Comparison of ENCODE assay signal across 1 fruit fly cellular context in genomic region chr3R:6818904-6819595, dm6.
A peak's percentile ranks its signal among the peaks of the same experiment; 100 is the strongest.
TF ChIP-seq lines count a peak whose summit lies in the region.

No protein-coding gene starts in this region.

TF ChIP-seq in whole organism, embryonic, 481 proteins besides CTCF, POLR2A, EP300 and RAD21 (continued from another document and continues in another):
- TF ChIP-seq pzg (GFP tag; optimal IDR thresholded peaks at IDR 0.05; lab: Kevin White, UChicago) (no peak), Opbp (GFP tag; IDR thresholded peaks at IDR 0.05; lab: Robert Waterston, UW; ENCODE audit: partially characterized antibody) (peak; percentile 48; the same call in 2 of the 3 replicates), CG43689 (GFP tag; IDR thresholded peaks at IDR 0.05; lab: Robert Waterston, UW) (no peak), sens (GFP tag; lab: Kevin White, UChicago) (peak; percentile 63), CG12219 (GFP tag; optimal IDR thresholded peaks at IDR 0.05; lab: Kevin White, UChicago) (no peak), CG10543 (GFP tag; optimal IDR thresholded peaks at IDR 0.05; lab: Kevin White, UChicago) (peak; percentile 52), lola (GFP tag; optimal IDR thresholded peaks at IDR 0.05; lab: Kevin White, UChicago) (peak in 1 of 3 experiments; percentile 9), pnt (GFP tag; optimal IDR thresholded peaks at IDR 0.05; lab: Kevin White, UChicago) (no peak), CG1647 (GFP tag; optimal IDR thresholded peaks at IDR 0.05; lab: Kevin White, UChicago) (no peak), eyg (GFP tag; optimal IDR thresholded peaks at IDR 0.05; lab: Kevin White, UChicago) (no peak), oc (tag; optimal IDR thresholded peaks at IDR 0.05; lab: Kevin White, UChicago) (peak; percentile 67), cwo (GFP tag; optimal IDR thresholded peaks at IDR 0.05; lab: Kevin White, UChicago) (no peak), CG10321 (GFP tag; IDR thresholded peaks at IDR 0.05; lab: Robert Waterston, UW) (no peak), Mad (GFP tag; optimal IDR thresholded peaks at IDR 0.05; lab: Kevin White, UChicago) (no peak), CG2875 (GFP tag; optimal IDR thresholded peaks at IDR 0.05; lab: Kevin White, UChicago) (no peak), usp (GFP tag; optimal IDR thresholded peaks at IDR 0.05; lab: Kevin White, UChicago) (no peak), pita (GFP tag; optimal IDR thresholded peaks at IDR 0.05; lab: Kevin White, UChicago) (no peak), CG11085 (GFP tag; IDR thresholded peaks at IDR 0.05; lab: Robert Waterston, UW) (no peak), Nf-YB (GFP tag; optimal IDR thresholded peaks at IDR 0.05; lab: Kevin White, UChicago) (no peak), CG3838 (GFP tag; optimal IDR thresholded peaks at IDR 0.05; lab: Kevin White, UChicago) (no peak), CG5953 (GFP tag; IDR thresholded peaks at IDR 0.05; lab: Robert Waterston, UW) (no peak), nerfin-2 (GFP tag; IDR thresholded peaks at IDR 0.05; lab: Robert Waterston, UW; ENCODE audit: partially characterized antibody) (no peak), CG5245 (GFP tag; optimal IDR thresholded peaks at IDR 0.05; lab: Kevin White, UChicago) (no peak), CG11696 (GFP tag; IDR thresholded peaks at IDR 0.05; lab: Robert Waterston, UW) (no peak), CG2712 (tag; optimal IDR thresholded peaks at IDR 0.05; lab: Kevin White, UChicago) (peak; percentile 3), CG3163 (GFP tag; optimal IDR thresholded peaks at IDR 0.05; lab: Kevin White, UChicago) (peak; percentile 2), CG17328 (GFP tag; IDR thresholded peaks at IDR 0.05; lab: Robert Waterston, UW) (no peak), CG6254 (GFP tag; optimal IDR thresholded peaks at IDR 0.05; lab: Kevin White, UChicago) (no peak), Kr (GFP tag; optimal IDR thresholded peaks at IDR 0.05; lab: Kevin White, UChicago) (no peak), CG8089 (GFP tag; optimal IDR thresholded peaks at IDR 0.05; lab: Kevin White, UChicago) (no peak), en (GFP tag; optimal IDR thresholded peaks at IDR 0.05; lab: Kevin White, UChicago) (no peak), CG10366 (GFP tag; IDR thresholded peaks at IDR 0.05; lab: Robert Waterston, UW) (no peak), Elba2 (GFP tag; optimal IDR thresholded peaks at IDR 0.05; lab: Kevin White, UChicago) (no peak), CG13894 (tag; optimal IDR thresholded peaks at IDR 0.05; lab: Kevin White, UChicago) (peak; percentile 76), PHDP (tag; optimal IDR thresholded peaks at IDR 0.05; lab: Kevin White, UChicago) (no peak), bsh (GFP tag; optimal IDR thresholded peaks at IDR 0.05; lab: Kevin White, UChicago) (no peak), CG7271 (tag; optimal IDR thresholded peaks at IDR 0.05; lab: Kevin White, UChicago) (no peak), CG3281 (GFP tag; optimal IDR thresholded peaks at IDR 0.05; lab: Kevin White, UChicago) (no peak), CG1024 (GFP tag; IDR thresholded peaks at IDR 0.05; lab: Robert Waterston, UW) (no peak), Doc3 (GFP tag; IDR thresholded peaks at IDR 0.05; lab: Robert Waterston, UW; ENCODE audit: partially characterized antibody) (no peak), Hr78 (GFP tag; optimal IDR thresholded peaks at IDR 0.05; lab: Kevin White, UChicago) (no peak), sob (GFP tag; IDR thresholded peaks at IDR 0.05; lab: Robert Waterston, UW) (no peak), CG8944 (GFP tag; optimal IDR thresholded peaks at IDR 0.05; lab: Kevin White, UChicago) (no peak), Rx (GFP tag; IDR thresholded peaks at IDR 0.05; lab: Robert Waterston, UW) (no peak), ara (GFP tag; IDR thresholded peaks at IDR 0.05; lab: Robert Waterston, UW) (no peak), CG15479 (GFP tag; optimal IDR thresholded peaks at IDR 0.05; lab: Kevin White, UChicago) (peak; percentile 83), CG12769 (tag; optimal IDR thresholded peaks at IDR 0.05; lab: Kevin White, UChicago) (peak; percentile 25), zfh2 (GFP tag; optimal IDR thresholded peaks at IDR 0.05; lab: Kevin White, UChicago) (no peak), lov (optimal IDR thresholded peaks at IDR 0.05; lab: Kevin White, UChicago) (no peak), lov (GFP tag; IDR thresholded peaks at IDR 0.05; lab: Robert Waterston, UW) (0 out of 3 replicates have a peak, but pooled peaks have one; percentile 2), Scr (GFP tag; IDR thresholded peaks at IDR 0.05; lab: Robert Waterston, UW; ENCODE audit: partially characterized antibody) (peak; percentile 9; the same call in 1 of the 2 replicates), gsb-n (tag; optimal IDR thresholded peaks at IDR 0.05; lab: Kevin White, UChicago) (no peak), CG7963 (GFP tag; IDR thresholded peaks at IDR 0.05; lab: Robert Waterston, UW; ENCODE audit: partially characterized antibody) (no peak), NC2β (GFP tag; optimal IDR thresholded peaks at IDR 0.05; lab: Kevin White, UChicago) (no peak), HLHmδ (GFP tag; optimal IDR thresholded peaks at IDR 0.05; lab: Kevin White, UChicago) (no peak), gcm (GFP tag; optimal IDR thresholded peaks at IDR 0.05; lab: Kevin White, UChicago) (no peak), lilli (GFP tag; optimal IDR thresholded peaks at IDR 0.05; lab: Kevin White, UChicago) (no peak), Jarid2 (GFP tag; optimal IDR thresholded peaks at IDR 0.05; lab: Kevin White, UChicago) (no peak), CG15696 (tag; optimal IDR thresholded peaks at IDR 0.05; lab: Kevin White, UChicago) (no peak), CG2202 (tag; optimal IDR thresholded peaks at IDR 0.05; lab: Kevin White, UChicago) (no peak), CG31224 (GFP tag; IDR thresholded peaks at IDR 0.05; lab: Robert Waterston, UW) (0 out of 2 replicates have a peak, but pooled peaks have one; percentile 2), CG16779 (GFP tag; IDR thresholded peaks at IDR 0.05; lab: Robert Waterston, UW) (no peak), sd (tag; optimal IDR thresholded peaks at IDR 0.05; lab: Kevin White, UChicago) (no peak), CG34376 (GFP tag; optimal IDR thresholded peaks at IDR 0.05; lab: Kevin White, UChicago) (peak; percentile 37), CG1832 (GFP tag; optimal IDR thresholded peaks at IDR 0.05; lab: Kevin White, UChicago) (no peak), CG17912 (GFP tag; optimal IDR thresholded peaks at IDR 0.05; lab: Kevin White, UChicago) (no peak), CG42726 (GFP tag; IDR thresholded peaks at IDR 0.05; lab: Robert Waterston, UW; ENCODE audit: partially characterized antibody) (no peak), trh (GFP tag; optimal IDR thresholded peaks at IDR 0.05; lab: Kevin White, UChicago) (no peak), esg (GFP tag; conservative IDR thresholded peaks at IDR 0.05; lab: Robert Waterston, UW) (no peak), twi (tag; optimal IDR thresholded peaks at IDR 0.05; lab: Kevin White, UChicago) (no peak), CG12104 (GFP tag; optimal IDR thresholded peaks at IDR 0.05; lab: Kevin White, UChicago) (no peak), CG2678 (tag; optimal IDR thresholded peaks at IDR 0.05; lab: Kevin White, UChicago) (no peak), Eip74EF (GFP tag; optimal IDR thresholded peaks at IDR 0.05; lab: Kevin White, UChicago) (peak in 1 of 2 experiments; percentile 44), Bdp1 (GFP tag; optimal IDR thresholded peaks at IDR 0.05; lab: Kevin White, UChicago) (peak; percentile 100), br (optimal IDR thresholded peaks at IDR 0.05; lab: Kevin White, UChicago) (no peak), ato (GFP tag; IDR thresholded peaks at IDR 0.05; lab: Robert Waterston, UW; ENCODE audit: partially characterized antibody) (peak; percentile 38; the same call in 1 of the 2 replicates), Awh (GFP tag; IDR thresholded peaks at IDR 0.05; lab: Robert Waterston, UW) (no peak), CG15011 (GFP tag; optimal IDR thresholded peaks at IDR 0.05; lab: Kevin White, UChicago) (no peak), HLH4C (GFP tag; IDR thresholded peaks at IDR 0.05; lab: Robert Waterston, UW; ENCODE audit: partially characterized antibody) (no peak), wdn (GFP tag; IDR thresholded peaks at IDR 0.05; lab: Robert Waterston, UW) (no peak), Antp (GFP tag; optimal IDR thresholded peaks at IDR 0.05; lab: Kevin White, UChicago) (no peak), slp2 (GFP tag; optimal IDR thresholded peaks at IDR 0.05; lab: Kevin White, UChicago) (no peak), CG5180 (GFP tag; optimal IDR thresholded peaks at IDR 0.05; lab: Kevin White, UChicago) (no peak), HLH3B (GFP tag; IDR thresholded peaks at IDR 0.05; lab: Robert Waterston, UW) (no peak), CG10274 (GFP tag; optimal IDR thresholded peaks at IDR 0.05; lab: Kevin White, UChicago) (no peak), CG31365 (tag; optimal IDR thresholded peaks at IDR 0.05; lab: Kevin White, UChicago) (peak; percentile 99), jumu (GFP tag; optimal IDR thresholded peaks at IDR 0.05; lab: Kevin White, UChicago) (no peak), CG6683 (GFP tag; optimal IDR thresholded peaks at IDR 0.05; lab: Kevin White, UChicago) (no peak), hbn (GFP tag; IDR thresholded peaks at IDR 0.05; lab: Robert Waterston, UW; ENCODE audit: partially characterized antibody) (no peak), CG11695 (GFP tag; IDR thresholded peaks at IDR 0.05; lab: Robert Waterston, UW) (no peak), mirr (GFP tag; optimal IDR thresholded peaks at IDR 0.05; lab: Kevin White, UChicago) (peak; percentile 38), Dfd (GFP tag; optimal IDR thresholded peaks at IDR 0.05; lab: Kevin White, UChicago) (peak in 1 of 2 experiments; percentile 50), psq (GFP tag; optimal IDR thresholded peaks at IDR 0.05; lab: Kevin White, UChicago) (no peak), fru (optimal IDR thresholded peaks at IDR 0.05; lab: Kevin White, UChicago) (no peak), NC2α (GFP tag; optimal IDR thresholded peaks at IDR 0.05; lab: Kevin White, UChicago) (no peak), CG8290 (GFP tag; optimal IDR thresholded peaks at IDR 0.05; lab: Kevin White, UChicago) (no peak), CG8290 (tag; optimal IDR thresholded peaks at IDR 0.05; lab: Kevin White, UChicago) (peak in 1 of 2 experiments; percentile 35), CG12155 (GFP tag; optimal IDR thresholded peaks at IDR 0.05; lab: Kevin White, UChicago) (no peak), Hmx (GFP tag; optimal IDR thresholded peaks at IDR 0.05; lab: Kevin White, UChicago) (no peak), E2f1 (GFP tag; IDR thresholded peaks at IDR 0.05; lab: Robert Waterston, UW) (no peak), CG4328 (GFP tag; optimal IDR thresholded peaks at IDR 0.05; lab: Kevin White, UChicago) (no peak), Ravus (GFP tag; IDR thresholded peaks at IDR 0.05; lab: Robert Waterston, UW) (no peak), chif (GFP tag; optimal IDR thresholded peaks at IDR 0.05; lab: Kevin White, UChicago) (no peak), Pdp1 (GFP tag; optimal IDR thresholded peaks at IDR 0.05; lab: Kevin White, UChicago) (no peak), fu2 (GFP tag; optimal IDR thresholded peaks at IDR 0.05; lab: Kevin White, UChicago) (no peak), CG11398 (GFP tag; optimal IDR thresholded peaks at IDR 0.05; lab: Kevin White, UChicago) (no peak), unpg (GFP tag; optimal IDR thresholded peaks at IDR 0.05; lab: Kevin White, UChicago) (no peak), CkIIα-i1 (GFP tag; IDR thresholded peaks at IDR 0.05; lab: Robert Waterston, UW) (no peak), ttk (GFP tag; IDR thresholded peaks at IDR 0.05; lab: Robert Waterston, UW) (no peak), CG16863 (GFP tag; optimal IDR thresholded peaks at IDR 0.05; lab: Kevin White, UChicago) (no peak), CG6765 (GFP tag; optimal IDR thresholded peaks at IDR 0.05; lab: Kevin White, UChicago) (no peak), bab2 (GFP tag; optimal IDR thresholded peaks at IDR 0.05; lab: Kevin White, UChicago) (no peak), CG11504 (tag; optimal IDR thresholded peaks at IDR 0.05; lab: Kevin White, UChicago) (peak; percentile 17), Adf1 (GFP tag; IDR thresholded peaks at IDR 0.05; lab: Robert Waterston, UW) (no peak), seq (GFP tag; IDR thresholded peaks at IDR 0.05; lab: Robert Waterston, UW) (no peak), CG14441 (GFP tag; IDR thresholded peaks at IDR 0.05; lab: Robert Waterston, UW) (no peak), Hmr (GFP tag; optimal IDR thresholded peaks at IDR 0.05; lab: Kevin White, UChicago) (no peak), CG10267 (tag; optimal IDR thresholded peaks at IDR 0.05; lab: Kevin White, UChicago) (no peak), aop (GFP tag; IDR thresholded peaks at IDR 0.05; lab: Robert Waterston, UW) (no peak), Lpt (GFP tag; optimal IDR thresholded peaks at IDR 0.05; lab: Kevin White, UChicago) (no peak), Poxn (GFP tag; IDR thresholded peaks at IDR 0.05; lab: Robert Waterston, UW) (no peak), ATbp (GFP tag; optimal IDR thresholded peaks at IDR 0.05; lab: Kevin White, UChicago) (no peak), dm (GFP tag; optimal IDR thresholded peaks at IDR 0.05; lab: Kevin White, UChicago) (no peak), CG4617 (GFP tag; optimal IDR thresholded peaks at IDR 0.05; lab: Kevin White, UChicago; ENCODE audit: borderline replicate concordance) (no peak), salm (tag; optimal IDR thresholded peaks at IDR 0.05; lab: Kevin White, UChicago) (no peak), CG7839 (tag; optimal IDR thresholded peaks at IDR 0.05; lab: Kevin White, UChicago) (no peak), CG17612 (GFP tag; IDR thresholded peaks at IDR 0.05; lab: Robert Waterston, UW) (no peak), CG4360 (GFP tag; IDR thresholded peaks at IDR 0.05; lab: Robert Waterston, UW) (no peak), D19B (GFP tag; optimal IDR thresholded peaks at IDR 0.05; lab: Kevin White, UChicago) (no peak), CG15514 (GFP tag; optimal IDR thresholded peaks at IDR 0.05; lab: Kevin White, UChicago) (no peak), CG11093 (GFP tag; IDR thresholded peaks at IDR 0.05; lab: Robert Waterston, UW) (no peak), tio (GFP tag; optimal IDR thresholded peaks at IDR 0.05; lab: Kevin White, UChicago) (no peak), CG8359 (GFP tag; optimal IDR thresholded peaks at IDR 0.05; lab: Kevin White, UChicago; ENCODE audit: borderline replicate concordance) (no peak), Oaz (GFP tag; IDR thresholded peaks at IDR 0.05; lab: Robert Waterston, UW) (no peak), dmrt99B (tag; optimal IDR thresholded peaks at IDR 0.05; lab: Kevin White, UChicago) (no peak), Vsx1 (GFP tag; optimal IDR thresholded peaks at IDR 0.05; lab: Kevin White, UChicago) (no peak), fd96Cb (tag; optimal IDR thresholded peaks at IDR 0.05; lab: Kevin White, UChicago) (no peak), tap (tag; optimal IDR thresholded peaks at IDR 0.05; lab: Kevin White, UChicago) (peak; percentile 13)
